Fruit fly (Drosophila melanogaster): ENCODE measurements around the gene CG31300.

The CG31300 gene

DNA sequence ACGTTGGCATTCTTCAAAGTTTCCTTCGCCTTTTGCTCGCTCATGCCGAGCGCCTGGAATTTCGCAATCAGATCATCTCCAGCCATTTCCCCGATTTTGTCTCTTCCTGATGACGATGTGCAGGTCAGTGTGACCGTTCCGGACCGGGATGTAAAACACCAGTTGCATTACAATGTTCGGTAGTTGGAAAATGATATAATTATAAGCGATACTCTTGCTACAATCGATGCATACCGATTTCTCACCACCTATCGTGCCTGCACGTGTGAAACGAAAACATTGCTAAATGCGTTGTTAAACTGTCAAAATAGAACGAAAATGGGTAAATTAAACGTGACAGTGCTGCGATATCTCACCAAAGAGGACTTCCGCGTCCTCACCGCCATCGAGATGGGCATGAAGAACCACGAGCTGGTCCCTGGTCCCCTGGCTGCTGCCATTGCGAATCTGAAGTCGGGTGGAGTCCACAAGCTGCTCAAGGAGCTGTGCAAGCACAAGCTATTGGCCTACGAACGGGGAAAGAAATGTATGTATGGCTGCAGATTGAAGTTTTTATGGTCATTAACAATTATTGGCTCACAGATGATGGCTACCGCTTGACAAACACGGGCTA lies 17.7 kb upstream of the CG31300 start, which contains the start of the genes GlnRS and RIOK2:
GlnRS (minus strand) TSS at position 133 of the 613 bp plus-strand sequence.
RIOK2 (plus strand) TSS at position 256 of the 613 bp plus-strand sequence.
- TF ChIP-seq CG4854 (GFP tag; optimal IDR thresholded peaks at IDR 0.05) = no peak
- TF ChIP-seq CG13894 (tag; optimal IDR thresholded peaks at IDR 0.05) = no peak
- TF ChIP-seq crol (GFP tag; IDR thresholded peaks at IDR 0.05) = no peak
- TF ChIP-seq CG34376 (GFP tag; optimal IDR thresholded peaks at IDR 0.05) = no peak
- peak; percentile 97 for TF ChIP-seq CG34224 (GFP tag; IDR thresholded peaks at IDR 0.05; ENCODE audit: partially characterized antibody)
- TF ChIP-seq Rfx (GFP tag; IDR thresholded peaks at IDR 0.05) = peak; percentile 52
- no peak for TF ChIP-seq CG31224 (GFP tag; IDR thresholded peaks at IDR 0.05)
- TF ChIP-seq Lim3 (GFP tag; IDR thresholded peaks at IDR 0.05) = no peak
- peak; percentile 49 for TF ChIP-seq CG7987 (GFP tag; optimal IDR thresholded peaks at IDR 0.05)
- TF ChIP-seq repo (GFP tag; optimal IDR thresholded peaks at IDR 0.05) = no peak
- no peak for TF ChIP-seq Six4 (GFP tag; optimal IDR thresholded peaks at IDR 0.05)
- no peak for TF ChIP-seq h (optimal IDR thresholded peaks at IDR 0.05)
- no peak for TF ChIP-seq CG1647 (GFP tag; optimal IDR thresholded peaks at IDR 0.05)
- no peak for TF ChIP-seq vfl (GFP tag; optimal IDR thresholded peaks at IDR 0.05)
- TF ChIP-seq salm (tag; optimal IDR thresholded peaks at IDR 0.05) = no peak
- TF ChIP-seq Tbp (GFP tag; optimal IDR thresholded peaks at IDR 0.05) = peak; percentile 12
- TF ChIP-seq CG11723 (GFP tag; optimal IDR thresholded peaks at IDR 0.05) = no peak
- TF ChIP-seq CoRest (tag; optimal IDR thresholded peaks at IDR 0.05) = no peak
- no peak for TF ChIP-seq CG6813 (GFP tag; optimal IDR thresholded peaks at IDR 0.05)
- peak in 1 of 2 experiments; percentile 63 for TF ChIP-seq crp (GFP tag; optimal IDR thresholded peaks at IDR 0.05)
- TF ChIP-seq CG14441 (GFP tag; IDR thresholded peaks at IDR 0.05) = no peak
- TF ChIP-seq CG11504 (tag; optimal IDR thresholded peaks at IDR 0.05) = no peak
- no peak for TF ChIP-seq seq (GFP tag; IDR thresholded peaks at IDR 0.05)
- no peak for TF ChIP-seq sc (optimal IDR thresholded peaks at IDR 0.05)
- no peak for TF ChIP-seq sc (GFP tag; optimal IDR thresholded peaks at IDR 0.05)
- TF ChIP-seq croc (GFP tag; conservative IDR thresholded peaks at IDR 0.05) = no peak; the same call in 2 of the 3 replicates
- TF ChIP-seq zen2 (GFP tag; IDR thresholded peaks at IDR 0.05; ENCODE audit: partially characterized antibody) = peak; percentile 95
- TF ChIP-seq wdn (GFP tag; IDR thresholded peaks at IDR 0.05) = no peak
- no peak for TF ChIP-seq pb (GFP tag; optimal IDR thresholded peaks at IDR 0.05)
- TF ChIP-seq emc (GFP tag; optimal IDR thresholded peaks at IDR 0.05) = no peak
- TF ChIP-seq gsb (GFP tag; IDR thresholded peaks at IDR 0.05) = no peak
- TF ChIP-seq NFAT (GFP tag; IDR thresholded peaks at IDR 0.05) = no peak; the same call in 1 of the 2 replicates
- peak; percentile 88 for TF ChIP-seq CG1024 (GFP tag; IDR thresholded peaks at IDR 0.05)
- TF ChIP-seq CG12391 (tag; optimal IDR thresholded peaks at IDR 0.05) = peak; percentile 31
- no peak for TF ChIP-seq sima (GFP tag; optimal IDR thresholded peaks at IDR 0.05)
- no peak for TF ChIP-seq CG1792 (GFP tag; optimal IDR thresholded peaks at IDR 0.05)
- TF ChIP-seq Dbx (GFP tag; IDR thresholded peaks at IDR 0.05) = peak; percentile 60; the same call in 2 of the 3 replicates
- TF ChIP-seq pnt (GFP tag; optimal IDR thresholded peaks at IDR 0.05) = no peak
- no peak for TF ChIP-seq CG10543 (GFP tag; optimal IDR thresholded peaks at IDR 0.05)
- TF ChIP-seq CG14014 (GFP tag; IDR thresholded peaks at IDR 0.05) = no peak
- no peak for TF ChIP-seq chif (GFP tag; optimal IDR thresholded peaks at IDR 0.05)
- peak; percentile 95 for TF ChIP-seq knrl (GFP tag; IDR thresholded peaks at IDR 0.05; ENCODE audit: partially characterized antibody)
- peak; percentile 85; the same call in 2 of the 3 replicates for TF ChIP-seq CG34422 (GFP tag; IDR thresholded peaks at IDR 0.05)
- TF ChIP-seq gce (GFP tag; IDR thresholded peaks at IDR 0.05) = no peak
- TF ChIP-seq CG3281 (GFP tag; optimal IDR thresholded peaks at IDR 0.05) = no peak
- peak; percentile 24 for TF ChIP-seq D (optimal IDR thresholded peaks at IDR 0.05)
- TF ChIP-seq D (GFP tag; optimal IDR thresholded peaks at IDR 0.05) = no peak
- TF ChIP-seq sim (GFP tag; IDR thresholded peaks at IDR 0.05) = no peak
- TF ChIP-seq ro (GFP tag; IDR thresholded peaks at IDR 0.05) = no peak
- TF ChIP-seq cwo (GFP tag; optimal IDR thresholded peaks at IDR 0.05) = peak; percentile 96
- TF ChIP-seq CG8290 (GFP tag; optimal IDR thresholded peaks at IDR 0.05) = no peak
- TF ChIP-seq CG8290 (tag; optimal IDR thresholded peaks at IDR 0.05) = no peak
